Worm (Caenorhabditis elegans) whole organism, L3 larva: ENCODE results near the gene F54H12.10.

ENCODE experiments used
- ZK546.5 ChIP-seq: sonication (generic microtip); optimal IDR thresholded peaks from 2 replicates; lab custom pipeline; 2017; ENCODE audit warnings: missing biosample characterization, missing genetic modification characterization
- aly-2 ChIP-seq: fragments of 150-350 bp; optimal IDR thresholded peaks from 2 replicates; lab custom pipeline; 2014; ENCODE audit warnings: missing biosample characterization, missing genetic modification characterization
- ama-1 ChIP-seq: fragments of 150-350 bp; optimal IDR thresholded peaks from 2 replicates; lab custom pipeline; 2018
- ceh-16 ChIP-seq: sonication (generic microtip); optimal IDR thresholded peaks from 2 replicates; lab custom pipeline; 2017; ENCODE audit warnings: missing biosample characterization, missing genetic modification characterization
- ceh-28 ChIP-seq: fragments of 150-350 bp; optimal IDR thresholded peaks from 2 replicates; lab custom pipeline; 2014; ENCODE audit warnings: missing biosample characterization, missing genetic modification reagents, missing genetic modification characterization
- ceh-82 ChIP-seq: fragments of 150-350 bp; optimal IDR thresholded peaks from 2 replicates; lab custom pipeline; 2014; ENCODE audit warnings: missing biosample characterization, missing genetic modification characterization
- ceh-9 ChIP-seq: sonication (generic microtip); optimal IDR thresholded peaks from 2 replicates; lab custom pipeline; 2018; ENCODE audit warnings: missing biosample characterization, missing genetic modification characterization
- daf-12 ChIP-seq: fragments of 150-350 bp; optimal IDR thresholded peaks from 2 replicates; lab custom pipeline; 2014; ENCODE audit warnings: missing biosample characterization, missing genetic modification reagents, missing genetic modification characterization
- egl-5 ChIP-seq: fragments of 150-350 bp; optimal IDR thresholded peaks from 2 replicates; lab custom pipeline; 2017; ENCODE audit warnings: missing biosample characterization, missing genetic modification reagents, missing genetic modification characterization, inconsistent platforms
- elt-2 ChIP-seq: sonication (generic microtip); optimal IDR thresholded peaks from 2 replicates; lab custom pipeline; 2016; ENCODE audit warnings: missing genetic modification reagents, mild to moderate bottlenecking, missing genetic modification characterization, missing compliant biosample characterization
- elt-3 ChIP-seq, 3 experiments: fragments of 150-350 bp in 1 of 3; sonication (generic microtip) in 2 of 3; optimal IDR thresholded peaks; 2 replicates in 2 of 3; 4 replicates in 1 of 3; lab custom pipeline; 2014 to 2017; ENCODE audit warnings: missing biosample characterization in 3 of 3, missing genetic modification characterization in 3 of 3
- eor-1 ChIP-seq, 2 experiments: fragments of 150-350 bp; optimal IDR thresholded peaks; 2 replicates each; lab custom pipeline; 2014 to 2018; ENCODE audit warnings: missing biosample characterization in 2 of 2, missing genetic modification characterization in 2 of 2
- fkh-10 ChIP-seq: sonication (generic microtip); optimal IDR thresholded peaks from 2 replicates; lab custom pipeline; 2017; ENCODE audit warnings: missing biosample characterization, missing genetic modification reagents, missing genetic modification characterization
- hmg-11 ChIP-seq: sonication (generic microtip); optimal IDR thresholded peaks from 2 replicates; lab custom pipeline; 2016; ENCODE audit warnings: missing genetic modification characterization, missing compliant biosample characterization
- mdl-1 ChIP-seq: fragments of 150-350 bp; optimal IDR thresholded peaks from 2 replicates; lab custom pipeline; 2014; ENCODE audit warnings: missing biosample characterization, missing genetic modification characterization
- nfya-1 ChIP-seq: sonication (generic microtip); optimal IDR thresholded peaks from 2 replicates; lab custom pipeline; 2017; ENCODE audit warnings: missing genetic modification characterization, mild to moderate bottlenecking, missing compliant biosample characterization, antibody characterized with exemption, moderate library complexity; ENCODE audit not compliant: insufficient read depth
- nhr-11 ChIP-seq: fragments of 150-350 bp; optimal IDR thresholded peaks from 2 replicates; lab custom pipeline; 2014; ENCODE audit warnings: missing biosample characterization, missing genetic modification characterization
- nhr-12 ChIP-seq: fragments of 150-350 bp; optimal IDR thresholded peaks from 2 replicates; lab custom pipeline; 2014; ENCODE audit warnings: missing biosample characterization, missing genetic modification characterization
- nhr-23 ChIP-seq: fragments of 150-350 bp; optimal IDR thresholded peaks from 2 replicates; lab custom pipeline; 2014; ENCODE audit warnings: missing biosample characterization, missing genetic modification reagents, missing genetic modification characterization
- nhr-237 ChIP-seq: fragments of 150-350 bp; optimal IDR thresholded peaks from 2 replicates; lab custom pipeline; 2014; ENCODE audit warnings: missing biosample characterization, missing genetic modification characterization
- nhr-25 ChIP-seq: sonication (generic microtip); optimal IDR thresholded peaks from 2 replicates; lab custom pipeline; 2017; ENCODE audit warnings: missing biosample characterization, missing genetic modification characterization
- nhr-28 ChIP-seq: fragments of 150-350 bp; optimal IDR thresholded peaks from 2 replicates; lab custom pipeline; 2014; ENCODE audit warnings: missing biosample characterization, missing genetic modification characterization
- nhr-43 ChIP-seq: sonication (generic microtip); optimal IDR thresholded peaks from 2 replicates; lab custom pipeline; 2016; ENCODE audit warnings: mild to moderate bottlenecking, missing genetic modification characterization, missing compliant biosample characterization; ENCODE audit not compliant: poor library complexity, severe bottlenecking
- nhr-67 ChIP-seq: fragments of 150-350 bp; optimal IDR thresholded peaks from 2 replicates; lab custom pipeline; 2014; ENCODE audit warnings: missing biosample characterization, missing genetic modification characterization
- nhr-76 ChIP-seq: fragments of 150-350 bp; sonication (generic microtip); optimal IDR thresholded peaks from 5 replicates; lab custom pipeline; 2014; ENCODE audit warnings: missing biosample characterization, missing genetic modification characterization
- nhr-77 ChIP-seq: fragments of 150-350 bp; optimal IDR thresholded peaks from 2 replicates; lab custom pipeline; 2014; ENCODE audit warnings: missing biosample characterization, missing genetic modification characterization
- pha-4 ChIP-seq: fragments of 150-350 bp; optimal IDR thresholded peaks from 2 replicates; lab custom pipeline; 2014; ENCODE audit warnings: missing biosample characterization, missing genetic modification reagents, missing genetic modification characterization
- sea-2 ChIP-seq: fragments of 150-350 bp; sonication (generic microtip); optimal IDR thresholded peaks from 4 replicates; lab custom pipeline; 2014; ENCODE audit warnings: missing biosample characterization, missing genetic modification reagents, missing genetic modification characterization
- skn-1 ChIP-seq: fragments of 150-350 bp; optimal IDR thresholded peaks from 2 replicates; lab custom pipeline; 2014; ENCODE audit warnings: missing biosample characterization, missing genetic modification characterization
- snpc-4 ChIP-seq: fragments of 150-350 bp; optimal IDR thresholded peaks from 2 replicates; lab custom pipeline; 2014; ENCODE audit warnings: missing biosample characterization, missing genetic modification characterization
- tbx-2 ChIP-seq: sonication (generic microtip); optimal IDR thresholded peaks from 2 replicates; lab custom pipeline; 2016; ENCODE audit warnings: mild to moderate bottlenecking, missing genetic modification characterization, missing compliant biosample characterization
- unc-39 ChIP-seq: sonication (generic microtip); optimal IDR thresholded peaks from 4 replicates; lab custom pipeline; 2017; ENCODE audit warnings: missing biosample characterization, missing genetic modification characterization
- unc-62 ChIP-seq: fragments of 150-350 bp; sonication (generic microtip); optimal IDR thresholded peaks from 4 replicates; lab custom pipeline; 2014; ENCODE audit warnings: missing biosample characterization, missing genetic modification reagents, missing genetic modification characterization
- zag-1 ChIP-seq: fragments of 150-350 bp; optimal IDR thresholded peaks from 2 replicates; lab custom pipeline; 2014; ENCODE audit warnings: missing biosample characterization, missing genetic modification characterization
- ztf-11 ChIP-seq: fragments of 150-350 bp; optimal IDR thresholded peaks from 2 replicates; lab custom pipeline; 2014; ENCODE audit warnings: missing biosample characterization, missing genetic modification characterization

Gene F54H12.10

DNA sequence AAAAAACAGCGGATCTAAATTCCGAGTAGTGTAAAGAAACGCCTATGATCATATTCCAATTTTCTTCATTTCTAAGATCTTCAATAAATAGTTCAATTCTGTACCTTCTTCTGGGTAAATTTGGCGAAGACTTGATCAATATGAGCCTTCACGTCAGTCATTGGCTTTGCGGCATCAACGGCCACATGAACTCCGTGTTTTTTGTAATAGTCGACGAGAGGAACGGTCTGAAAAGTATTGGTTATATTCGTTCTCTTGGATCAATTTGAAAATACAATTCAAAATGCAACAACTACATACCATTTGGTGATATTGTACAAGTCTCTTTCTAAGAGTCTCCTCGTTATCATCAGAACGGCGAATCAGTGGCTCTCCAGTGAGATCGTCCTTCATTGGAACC, 8.3 kb downstream of the F54H12.10 start:
- peak; percentile 91 for TF ChIP-seq nhr-43 (tag; lab: Kevin White, UChicago)
- TF ChIP-seq skn-1 (tag; lab: Kevin White, UChicago): no peak
- peak; percentile 35 for TF ChIP-seq tbx-2 (tag; lab: Kevin White, UChicago)
- TF ChIP-seq fkh-10 (GFP tag; lab: Kevin White, UChicago): no peak

DNA sequence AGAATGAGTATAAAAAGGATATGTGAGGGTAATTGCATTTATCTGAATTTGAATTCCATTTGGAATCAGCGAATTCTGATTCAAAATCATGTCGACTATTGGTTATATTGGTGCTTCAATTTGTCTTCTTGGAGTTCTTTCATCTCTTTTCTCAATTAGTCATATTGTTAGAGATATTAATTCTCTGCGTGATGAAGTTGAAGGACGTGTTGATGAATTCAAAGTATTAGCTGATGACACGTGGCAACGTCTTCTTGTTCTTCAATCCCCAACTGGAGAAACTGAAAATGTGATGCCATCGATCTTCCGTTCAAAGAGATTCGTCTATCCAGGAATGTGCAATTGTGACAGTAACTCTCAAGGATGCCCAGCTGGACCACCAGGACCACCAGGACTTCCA, 10.0 kb downstream of the F54H12.10 start, which contains the start of gene col-90:
Gene col-90 (plus strand): TSS at position 37 of the 400 bp plus-strand sequence.
- TF ChIP-seq nhr-28 (tag; lab: Kevin White, UChicago) (no peak), tbx-2 (tag; lab: Kevin White, UChicago) (no peak), nhr-77 (tag; lab: Kevin White, UChicago) (no peak), nhr-43 (tag; lab: Kevin White, UChicago) (peak; percentile 61), ceh-16 (tag; lab: Kevin White, UChicago) (no peak), ceh-28 (tag; lab: Kevin White, UChicago) (no peak), ceh-9 (tag; lab: Kevin White, UChicago) (no peak), snpc-4 (tag; lab: Kevin White, UChicago) (no peak), nhr-67 (tag; lab: Kevin White, UChicago) (no peak), fkh-10 (GFP tag; lab: Kevin White, UChicago) (no peak), ztf-11 (tag; lab: Kevin White, UChicago) (no peak), nhr-25 (tag; lab: Kevin White, UChicago) (peak; percentile 55), mdl-1 (tag; lab: Kevin White, UChicago) (no peak), ZK546.5 (tag; lab: Kevin White, UChicago) (no peak), zag-1 (tag; lab: Kevin White, UChicago) (no peak), pha-4 (tag; lab: Kevin White, UChicago) (no peak)

DNA sequence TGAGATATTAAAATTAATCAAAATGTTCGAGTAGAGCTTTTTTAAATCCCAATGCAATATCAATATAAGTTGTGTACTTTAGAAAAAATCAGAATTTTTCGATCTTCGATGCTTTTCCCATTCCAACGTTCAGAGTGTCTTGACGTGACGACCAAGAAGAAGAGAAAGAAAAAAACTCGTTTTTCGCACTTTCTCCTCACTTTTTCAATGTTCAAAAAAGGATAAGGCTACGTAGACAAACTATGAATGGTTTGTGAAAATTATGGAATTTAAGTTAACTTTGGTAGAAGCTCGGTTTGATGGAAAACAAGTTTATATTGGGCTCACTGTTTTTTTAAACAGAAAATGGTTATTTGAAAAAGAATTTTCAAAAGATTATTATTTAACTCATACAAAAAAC, 11.1 kb downstream of the F54H12.10 start:
- no peak for TF ChIP-seq nhr-11 (tag; lab: Kevin White, UChicago)
- no peak for TF ChIP-seq sea-2 (GFP tag; lab: Kevin White, UChicago)
- no peak for TF ChIP-seq skn-1 (tag; lab: Kevin White, UChicago)
- no peak for TF ChIP-seq eor-1 (tag; optimal IDR thresholded peaks at IDR 0.05; lab: Kevin White, UChicago)
- no peak for TF ChIP-seq mdl-1 (tag; lab: Kevin White, UChicago)
- no peak for TF ChIP-seq unc-39 (tag; lab: Kevin White, UChicago)
- no peak for TF ChIP-seq nhr-28 (tag; lab: Kevin White, UChicago)
- TF ChIP-seq egl-5 (tag; lab: Kevin White, UChicago): no peak
- no peak for TF ChIP-seq nhr-12
- no peak for TF ChIP-seq elt-3 (tag; optimal IDR thresholded peaks at IDR 0.05; lab: Kevin White, UChicago)
- no peak for TF ChIP-seq aly-2 (tag; lab: Kevin White, UChicago)
- TF ChIP-seq unc-62: no peak
- no peak for TF ChIP-seq nhr-76 (tag; lab: Kevin White, UChicago)
- TF ChIP-seq nhr-237 (tag; lab: Kevin White, UChicago): no peak
- TF ChIP-seq nhr-23: no peak
- no peak for TF ChIP-seq nfya-1 (tag; lab: Kevin White, UChicago)
- TF ChIP-seq ama-1 (lab: Kevin White, UChicago): no peak
- TF ChIP-seq hmg-11 (tag; lab: Kevin White, UChicago): no peak
- TF ChIP-seq, all 47 proteins: peak for 0

ce11 chrIII:7946968-7947491, 11.7 kb downstream of the F54H12.10 start, which contains the start of gene gsto-1:
TSS of gene gsto-1 (minus strand) at chrIII:7947018.
- peak; percentile 13 for TF ChIP-seq pha-4 (tag; lab: Kevin White, UChicago)
- no peak for TF ChIP-seq aly-2 (tag; lab: Kevin White, UChicago)
- TF ChIP-seq nhr-76 (tag; lab: Kevin White, UChicago): no peak
- TF ChIP-seq daf-12: no peak
- peak; percentile 74 for TF ChIP-seq elt-2 (tag; lab: Kevin White, UChicago)

DNA sequence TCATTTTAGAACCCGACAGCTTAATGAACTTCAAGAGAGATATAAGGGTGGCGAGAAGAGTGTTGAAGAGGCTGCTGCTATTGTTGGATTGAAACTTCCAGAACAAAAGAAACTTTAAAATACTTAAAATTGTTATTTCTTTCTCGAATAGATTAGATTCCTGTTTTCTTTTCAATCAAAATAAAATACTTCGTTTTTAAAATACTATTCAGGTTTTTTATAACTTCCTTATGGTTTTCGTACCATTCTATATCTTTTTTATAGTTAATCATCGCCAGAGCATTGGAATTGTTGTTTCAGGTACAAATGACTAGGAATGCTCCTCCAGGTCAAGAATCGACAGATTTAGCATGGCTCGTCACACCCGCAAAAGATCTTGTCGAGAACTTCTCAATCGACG, 17.4 kb downstream of the F54H12.10 start, which contains the start of gene kle-2:
Gene kle-2 (plus strand): TSS at position 301 of the 400 bp plus-strand sequence.
- no peak for TF ChIP-seq aly-2 (tag; lab: Kevin White, UChicago)
- no peak for TF ChIP-seq daf-12
- TF ChIP-seq ceh-82 (tag; lab: Kevin White, UChicago): no peak
- TF ChIP-seq ama-1 (lab: Kevin White, UChicago): no peak
